Worm (Caenorhabditis elegans) whole organism, mixed stage, embryonic: ENCODE data around the gene F40E12.1.

ENCODE experiments used
- blmp-1 ChIP-seq: fragments of 150-350 bp; optimal IDR thresholded peaks from 2 replicates; lab custom pipeline; 2014; ENCODE audit warnings: missing biosample characterization, missing genetic modification characterization
- ceh-43 ChIP-seq: fragments of 200-800 bp; sonication (Bioruptor generic); optimal IDR thresholded peaks from 2 replicates; lab custom pipeline; 2018; ENCODE audit warnings: mild to moderate bottlenecking, missing genetic modification characterization, moderate library complexity, missing compliant biosample characterization
- elt-1 ChIP-seq: sonication (generic microtip); optimal IDR thresholded peaks from 2 replicates; lab custom pipeline; 2017; ENCODE audit warnings: missing genetic modification characterization, mild to moderate bottlenecking, missing compliant biosample characterization, antibody characterized with exemption, moderate library complexity, borderline replicate concordance; ENCODE audit not compliant: insufficient read depth
- elt-3 ChIP-seq: fragments of 150-350 bp; optimal IDR thresholded peaks from 2 replicates; lab custom pipeline; 2014; ENCODE audit warnings: missing biosample characterization, missing genetic modification characterization
- hlh-1 ChIP-seq: fragments of 150-350 bp; optimal IDR thresholded peaks from 2 replicates; lab custom pipeline; 2014; ENCODE audit warnings: missing biosample characterization, missing genetic modification reagents, missing genetic modification characterization
- lin-32 ChIP-seq: fragments of 200-800 bp; sonication (Bioruptor generic); optimal IDR thresholded peaks from 2 replicates; lab custom pipeline; 2018; ENCODE audit warnings: mild to moderate bottlenecking, missing genetic modification characterization, missing compliant biosample characterization
- lsy-2 ChIP-seq: fragments of 150-350 bp; optimal IDR thresholded peaks from 2 replicates; lab custom pipeline; 2014; ENCODE audit warnings: missing biosample characterization, missing genetic modification characterization
- nhr-2 ChIP-seq: fragments of 150-350 bp; optimal IDR thresholded peaks from 2 replicates; lab custom pipeline; 2014; ENCODE audit warnings: missing biosample characterization, missing genetic modification characterization
- nhr-76 ChIP-seq: sonication (generic microtip); optimal IDR thresholded peaks from 2 replicates; lab custom pipeline; 2017; ENCODE audit warnings: missing biosample characterization, missing genetic modification characterization
- snpc-4 ChIP-seq: fragments of 150-350 bp; optimal IDR thresholded peaks from 2 replicates; lab custom pipeline; 2014; ENCODE audit warnings: missing biosample characterization, missing genetic modification characterization
- unc-39 ChIP-seq: fragments of 150-350 bp; optimal IDR thresholded peaks from 2 replicates; lab custom pipeline; 2014; ENCODE audit warnings: missing biosample characterization, missing genetic modification characterization
- unc-62 ChIP-seq: fragments of 150-350 bp; optimal IDR thresholded peaks from 2 replicates; lab custom pipeline; 2014; ENCODE audit warnings: missing biosample characterization, missing genetic modification reagents, missing genetic modification characterization

DNA sequence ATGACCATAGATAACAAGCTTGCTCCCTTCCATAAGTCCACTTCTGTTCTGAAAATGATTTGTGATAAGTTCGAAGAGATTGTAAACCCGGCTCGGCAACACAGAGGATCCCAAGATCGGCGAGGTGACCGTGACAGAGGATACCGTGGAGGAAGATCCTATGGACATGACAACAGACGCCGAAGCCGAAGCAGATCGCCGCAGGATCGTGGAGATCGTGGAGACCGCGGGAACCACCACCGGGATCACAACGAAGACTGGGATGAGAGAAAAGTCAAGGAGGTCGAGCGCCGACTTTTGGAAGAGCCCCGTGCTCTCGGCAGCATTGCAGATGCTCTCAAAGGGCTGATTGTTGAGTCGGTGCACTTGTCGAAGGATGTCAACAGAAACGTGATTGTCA, 13.0 kb upstream of the F40E12.1 start:
- no peak for TF ChIP-seq blmp-1 (tag; lab: Kevin White, UChicago)
- TF ChIP-seq hlh-1 (tag; lab: Kevin White, UChicago): no peak
- no peak for TF ChIP-seq lsy-2 (tag; lab: Kevin White, UChicago)
- TF ChIP-seq unc-39 (tag; lab: Kevin White, UChicago): no peak
- TF ChIP-seq unc-62 (GFP tag; lab: Kevin White, UChicago): no peak
- TF ChIP-seq nhr-76: no peak
- no peak for TF ChIP-seq ceh-43
- no peak for TF ChIP-seq snpc-4 (tag; lab: Kevin White, UChicago)
- no peak for TF ChIP-seq elt-1 (tag; lab: Kevin White, UChicago)
- TF ChIP-seq elt-3 (tag; lab: Kevin White, UChicago): no peak
- no peak for TF ChIP-seq lin-32 (GFP tag; lab: Kevin White, UChicago)
- no peak for TF ChIP-seq nhr-2 (tag; lab: Kevin White, UChicago)
